Fruit fly (Drosophila melanogaster) whole organism, embryonic: ENCODE measurements around the gene Cep97.
A peak's percentile ranks its signal among the peaks of the same experiment; 100 is the strongest.

ENCODE experiments used
- Atf-2 ChIP-seq: fragments of 200-800 bp; sonication (Bioruptor generic); optimal IDR thresholded peaks from 2 replicates; lab custom pipeline; 2016; ENCODE audit warnings: missing biosample characterization, missing genetic modification characterization
- Atf3 ChIP-seq: fragments of 200-800 bp; sonication (Bioruptor generic); optimal IDR thresholded peaks from 3 replicates; lab custom pipeline; 2016; ENCODE audit warnings: missing biosample characterization, missing genetic modification characterization
- CG10147 ChIP-seq: fragments of 200-800 bp; sonication (Bioruptor generic); optimal IDR thresholded peaks from 2 replicates; lab custom pipeline; 2019; ENCODE audit warnings: missing biosample characterization, mild to moderate bottlenecking, missing genetic modification characterization, moderate library complexity
- CG11696 ChIP-seq: fragments of 200-800 bp; sonication (Bioruptor generic); IDR thresholded peaks from 2 replicates; pipeline ENCODE4 v1.3.6; 2022; ENCODE audit warnings: missing biosample characterization, missing genetic modification characterization
- CG14441 ChIP-seq: fragments of 200-800 bp; sonication (Bioruptor generic); IDR thresholded peaks from 2 replicates; pipeline ENCODE4 v1.3.6; 2022; ENCODE audit warnings: missing biosample characterization, missing genetic modification characterization
- CG15073 ChIP-seq: fragments of 200-800 bp; sonication (Bioruptor generic); optimal IDR thresholded peaks from 2 replicates; lab custom pipeline; 2016; ENCODE audit warnings: missing biosample characterization, missing genetic modification characterization
- CG15269 ChIP-seq: fragments of 200-800 bp; sonication (Bioruptor generic); optimal IDR thresholded peaks from 2 replicates; lab custom pipeline; 2018; ENCODE audit warnings: missing biosample characterization, mild to moderate bottlenecking, missing genetic modification characterization, moderate library complexity
- CG16815 ChIP-seq: fragments of 200-800 bp; sonication (Bioruptor generic); optimal IDR thresholded peaks from 3 replicates; lab custom pipeline; 2017; ENCODE audit warnings: missing biosample characterization, mild to moderate bottlenecking, missing genetic modification characterization
- CG18599 ChIP-seq: fragments of 200-800 bp; sonication (Bioruptor generic); optimal IDR thresholded peaks from 3 replicates; lab custom pipeline; 2017; ENCODE audit warnings: missing biosample characterization, missing genetic modification characterization, mild to moderate bottlenecking, moderate library complexity, missing genetic modification reagents
- CG2120 ChIP-seq: fragments of 200-800 bp; sonication (Bioruptor generic); optimal IDR thresholded peaks from 3 replicates; lab custom pipeline; 2016; ENCODE audit warnings: missing biosample characterization, missing genetic modification characterization
- CG2712 ChIP-seq: fragments of 200-800 bp; optimal IDR thresholded peaks from 3 replicates; lab custom pipeline; 2019; ENCODE audit warnings: missing biosample characterization, mild to moderate bottlenecking, missing genetic modification characterization, moderate library complexity
- CG3847 ChIP-seq: fragments of 200-800 bp; sonication (Bioruptor generic); IDR thresholded peaks from 2 replicates; pipeline ENCODE4 v1.3.6; 2022; ENCODE audit warnings: missing biosample characterization, missing genetic modification characterization
- CG3995 ChIP-seq: fragments of 200-800 bp; sonication (Bioruptor generic); optimal IDR thresholded peaks from 3 replicates; lab custom pipeline; 2016; ENCODE audit warnings: missing biosample characterization, missing genetic modification characterization
- CG4854 ChIP-seq: fragments of 200-800 bp; sonication (Bioruptor generic); optimal IDR thresholded peaks from 2 replicates; lab custom pipeline; 2016; ENCODE audit warnings: missing biosample characterization, missing genetic modification characterization, inconsistent platforms
- CG6765 ChIP-seq: fragments of 200-800 bp; sonication (Bioruptor generic); optimal IDR thresholded peaks from 3 replicates; lab custom pipeline; 2017; ENCODE audit warnings: missing biosample characterization, mild to moderate bottlenecking, missing genetic modification characterization
- CG8281 ChIP-seq: fragments of 200-800 bp; sonication (Bioruptor generic); optimal IDR thresholded peaks from 2 replicates; lab custom pipeline; 2018; ENCODE audit warnings: missing biosample characterization, mild to moderate bottlenecking, missing genetic modification characterization, moderate library complexity
- CG8290 ChIP-seq, 3 experiments: fragments of 200-800 bp; sonication (Bioruptor generic); optimal IDR thresholded peaks; 2 replicates each; lab custom pipeline; 2016 to 2019; ENCODE audit warnings: missing biosample characterization in 3 of 3, missing genetic modification characterization in 3 of 3, mild to moderate bottlenecking in 2 of 3, moderate library complexity in 1 of 3
- D ChIP-seq, 2 experiments: fragments of 200-800 bp in 1 of 2; fragments of >200 bp in 1 of 2; sonication (Bioruptor generic) in 1 of 2; optimal IDR thresholded peaks; 2 replicates in 1 of 2; 3 replicates in 1 of 2; lab custom pipeline; 2017; ENCODE audit warnings: mild to moderate bottlenecking in 1 of 2, missing biosample characterization in 1 of 2, missing genetic modification characterization in 1 of 2, missing genetic modification reagents in 1 of 2
- Dbx ChIP-seq: fragments of 200-800 bp; sonication (Bioruptor generic); IDR thresholded peaks from 3 replicates; pipeline ENCODE4 v1.3.6; 2022; ENCODE audit warnings: missing biosample characterization, missing genetic modification characterization
- Dek ChIP-seq: fragments of 200-800 bp; sonication (Bioruptor generic); optimal IDR thresholded peaks from 3 replicates; lab custom pipeline; 2019; ENCODE audit warnings: missing biosample characterization, mild to moderate bottlenecking, missing genetic modification characterization, moderate library complexity
- Dp ChIP-seq: fragments of 200-800 bp; sonication (Bioruptor generic); optimal IDR thresholded peaks from 2 replicates; lab custom pipeline; 2018; ENCODE audit warnings: missing biosample characterization, mild to moderate bottlenecking, missing genetic modification characterization, moderate library complexity
- E2f1 ChIP-seq: fragments of 200-800 bp; sonication (Bioruptor generic); IDR thresholded peaks from 2 replicates; pipeline ENCODE4 v1.3.6; 2022; ENCODE audit warnings: missing biosample characterization, missing genetic modification characterization
- Hmx ChIP-seq: fragments of 200-800 bp; sonication (Bioruptor generic); optimal IDR thresholded peaks from 2 replicates; lab custom pipeline; 2016; ENCODE audit warnings: missing biosample characterization, missing genetic modification characterization
- Hr51 ChIP-seq, 2 experiments: fragments of 200-800 bp; sonication (Bioruptor generic); optimal IDR thresholded peaks; 2 replicates in 1 of 2; 3 replicates in 1 of 2; lab custom pipeline; 2016 to 2018; ENCODE audit warnings: missing biosample characterization in 2 of 2, missing genetic modification characterization in 2 of 2, mild to moderate bottlenecking in 1 of 2, moderate library complexity in 1 of 2
- Lhr ChIP-seq: fragments of 200-800 bp; sonication (Bioruptor generic); optimal IDR thresholded peaks from 3 replicates; lab custom pipeline; 2017; ENCODE audit warnings: mild to moderate bottlenecking, missing biosample characterization, missing genetic modification reagents, missing genetic modification characterization
- NK7.1 ChIP-seq: fragments of 200-800 bp; sonication (Bioruptor generic); optimal IDR thresholded peaks from 3 replicates; lab custom pipeline; 2016; ENCODE audit warnings: missing biosample characterization, missing genetic modification characterization
- Nf-YA ChIP-seq: fragments of 200-800 bp; sonication (Bioruptor generic); IDR thresholded peaks from 2 replicates; pipeline ENCODE4 v1.3.6; 2022; ENCODE audit warnings: missing biosample characterization, missing genetic modification characterization
- Nf-YB ChIP-seq: fragments of 200-800 bp; sonication (Bioruptor generic); optimal IDR thresholded peaks from 3 replicates; lab custom pipeline; 2019; ENCODE audit warnings: missing biosample characterization, mild to moderate bottlenecking, missing genetic modification characterization, moderate library complexity
- Nf-YC ChIP-seq: fragments of 200-800 bp; optimal IDR thresholded peaks from 3 replicates; lab custom pipeline; 2019; ENCODE audit warnings: missing biosample characterization, mild to moderate bottlenecking, missing genetic modification characterization, moderate library complexity
- Oli ChIP-seq: fragments of 200-800 bp; sonication (Bioruptor generic); optimal IDR thresholded peaks from 2 replicates; lab custom pipeline; 2018; ENCODE audit warnings: missing biosample characterization, mild to moderate bottlenecking, missing genetic modification characterization, moderate library complexity
- Ptx1 ChIP-seq: fragments of 200-800 bp; sonication (Bioruptor generic); IDR thresholded peaks from 2 replicates; pipeline ENCODE4 v1.3.6; 2022; ENCODE audit warnings: missing biosample characterization, missing genetic modification characterization
- Sry-δ ChIP-seq: fragments of 200-800 bp; sonication (Bioruptor generic); optimal IDR thresholded peaks from 2 replicates; lab custom pipeline; 2016; ENCODE audit warnings: missing biosample characterization, missing genetic modification characterization
- Trl ChIP-seq, 3 experiments: fragments of >200 bp in 2 of 3; fragments of 200-800 bp in 1 of 3; sonication (Bioruptor generic) in 1 of 3; optimal IDR thresholded peaks; 2 replicates in 1 of 3; 3 replicates in 2 of 3; lab custom pipeline; 2016 to 2017; ENCODE audit warnings: missing biosample characterization in 1 of 3, missing genetic modification characterization in 1 of 3
- ap ChIP-seq: fragments of 200-800 bp; sonication (Bioruptor generic); IDR thresholded peaks from 2 replicates; pipeline ENCODE4 v1.3.6; 2022; ENCODE audit warnings: missing biosample characterization, missing genetic modification characterization
- ash1 ChIP-seq: fragments of 200-800 bp; sonication (Bioruptor generic); optimal IDR thresholded peaks from 2 replicates; lab custom pipeline; 2018; ENCODE audit warnings: missing biosample characterization, mild to moderate bottlenecking, missing genetic modification characterization
- bowl ChIP-seq: fragments of 200-800 bp; sonication (Bioruptor generic); IDR thresholded peaks from 2 replicates; pipeline ENCODE4 v1.3.6; 2022; ENCODE audit warnings: missing biosample characterization, missing genetic modification characterization
- dimm ChIP-seq: fragments of 200-800 bp; sonication (Bioruptor generic); IDR thresholded peaks from 2 replicates; pipeline ENCODE4 v1.3.6; 2022; ENCODE audit warnings: missing biosample characterization, missing genetic modification characterization
- disco-r ChIP-seq: fragments of 200-800 bp; sonication (Bioruptor generic); optimal IDR thresholded peaks from 2 replicates; lab custom pipeline; 2016; ENCODE audit warnings: missing biosample characterization, missing genetic modification characterization
- dysf ChIP-seq: fragments of 200-800 bp; sonication (Bioruptor generic); IDR thresholded peaks from 3 replicates; pipeline ENCODE4 v1.3.6; 2022; ENCODE audit warnings: missing biosample characterization, missing genetic modification characterization
- en ChIP-seq: fragments of 200-800 bp; sonication (Bioruptor generic); optimal IDR thresholded peaks from 2 replicates; lab custom pipeline; 2016; ENCODE audit warnings: missing biosample characterization, missing genetic modification characterization
- fd102C ChIP-seq: fragments of 200-800 bp; sonication (Bioruptor generic); optimal IDR thresholded peaks from 2 replicates; lab custom pipeline; 2018; ENCODE audit warnings: missing biosample characterization, mild to moderate bottlenecking, missing genetic modification characterization, moderate library complexity
- fru ChIP-seq: fragments of >200 bp; optimal IDR thresholded peaks from 2 replicates; lab custom pipeline; 2017
- grn ChIP-seq: fragments of 200-800 bp; sonication (Bioruptor generic); optimal IDR thresholded peaks from 3 replicates; lab custom pipeline; 2017; ENCODE audit warnings: missing biosample characterization, missing genetic modification characterization
- lab ChIP-seq: fragments of 200-800 bp; sonication (Bioruptor generic); optimal IDR thresholded peaks from 3 replicates; lab custom pipeline; 2017; ENCODE audit warnings: missing biosample characterization, missing genetic modification characterization, mild to moderate bottlenecking, moderate library complexity, missing genetic modification reagents
- nerfin-1 ChIP-seq: fragments of 200-800 bp; sonication (Bioruptor generic); optimal IDR thresholded peaks from 3 replicates; lab custom pipeline; 2019; ENCODE audit warnings: missing biosample characterization, mild to moderate bottlenecking, missing genetic modification characterization, moderate library complexity
- pfk ChIP-seq: fragments of 200-800 bp; sonication (Bioruptor generic); optimal IDR thresholded peaks from 2 replicates; lab custom pipeline; 2018; ENCODE audit warnings: missing biosample characterization, mild to moderate bottlenecking, missing genetic modification characterization, moderate library complexity
- pita ChIP-seq: fragments of 200-800 bp; sonication (Bioruptor generic); optimal IDR thresholded peaks from 2 replicates; lab custom pipeline; 2017; ENCODE audit warnings: missing biosample characterization, mild to moderate bottlenecking, missing genetic modification characterization
- pros ChIP-seq: fragments of 200-800 bp; sonication (Bioruptor generic); optimal IDR thresholded peaks from 3 replicates; lab custom pipeline; 2019; ENCODE audit warnings: missing biosample characterization, mild to moderate bottlenecking, missing genetic modification characterization, moderate library complexity
- sr ChIP-seq: fragments of 200-800 bp; sonication (Bioruptor generic); IDR thresholded peaks from 3 replicates; pipeline ENCODE4 v1.3.6; 2022; ENCODE audit warnings: missing biosample characterization, missing genetic modification characterization
- tx ChIP-seq: fragments of 200-800 bp; sonication (Bioruptor generic); optimal IDR thresholded peaks from 2 replicates; lab custom pipeline; 2016; ENCODE audit warnings: missing biosample characterization, missing genetic modification characterization
- yki ChIP-seq: fragments of >200 bp; optimal IDR thresholded peaks from 3 replicates; lab custom pipeline; 2018

The Cep97 gene

DNA sequence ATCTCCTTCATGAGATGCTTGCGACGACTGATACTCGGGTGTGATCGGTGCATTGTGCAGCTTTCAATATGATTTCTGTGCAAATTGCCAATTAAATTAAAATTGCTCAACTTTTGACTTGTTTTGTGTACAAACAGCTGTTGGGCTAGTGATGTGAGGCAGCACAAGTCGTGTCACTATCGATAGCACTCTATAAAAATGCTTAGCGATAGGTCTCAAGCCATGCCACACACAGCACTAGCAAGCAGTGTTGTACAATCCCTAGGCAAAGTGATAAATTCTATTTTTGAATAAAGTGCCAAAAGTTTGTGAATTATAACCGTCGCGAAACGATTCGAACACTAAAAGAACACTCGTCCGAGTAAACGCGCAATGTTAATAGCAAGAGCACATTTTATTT, 4.8 kb downstream of the Cep97 start, which contains the start of gene CG31957 (continued):
- peak; percentile 12 for TF ChIP-seq Dek (tag; lab: Kevin White, UChicago)
- TF ChIP-seq Hmx (GFP tag; lab: Kevin White, UChicago), result no peak
- TF ChIP-seq bowl (GFP tag; lab: Robert Waterston, UW), result no peak
- TF ChIP-seq CG2120 (GFP tag; lab: Kevin White, UChicago), result peak; percentile 87
- no peak for TF ChIP-seq yki (lab: Kevin White, UChicago)
- peak; percentile 51; the same call in 1 of the 3 replicates for TF ChIP-seq dysf (GFP tag; lab: Robert Waterston, UW)
- TF ChIP-seq nerfin-1 (tag; lab: Kevin White, UChicago), result no peak
- no peak for TF ChIP-seq lab
- peak; percentile 45 for TF ChIP-seq tx (GFP tag; lab: Kevin White, UChicago)
- TF ChIP-seq CG3995 (GFP tag; lab: Kevin White, UChicago), result peak; percentile 29
- no peak for TF ChIP-seq pros (GFP tag; lab: Kevin White, UChicago)
- TF ChIP-seq disco-r (GFP tag; lab: Kevin White, UChicago), result peak; percentile 36
- peak; percentile 59 for TF ChIP-seq Ptx1 (GFP tag; lab: Robert Waterston, UW)
- TF ChIP-seq ash1 (GFP tag; lab: Kevin White, UChicago), result no peak
- TF ChIP-seq CG15073 (GFP tag; lab: Kevin White, UChicago), result no peak
- TF ChIP-seq fd102C, result no peak
- TF ChIP-seq CG6765, result no peak
- TF ChIP-seq CG14441, result peak; percentile 34; the same call in 1 of the 2 replicates
- no peak for TF ChIP-seq ap
- no peak for TF ChIP-seq dimm
- TF ChIP-seq sr, result no peak
- peak; percentile 27 for TF ChIP-seq CG2712 (tag; lab: Kevin White, UChicago)
- TF ChIP-seq en (GFP tag; lab: Kevin White, UChicago), result peak; percentile 22
- TF ChIP-seq grn (GFP tag; lab: Kevin White, UChicago), result no peak
- TF ChIP-seq CG18599 (GFP tag; lab: Kevin White, UChicago), result no peak
- no peak for TF ChIP-seq pita (GFP tag; lab: Kevin White, UChicago)
- TF ChIP-seq CG15269 (tag; lab: Kevin White, UChicago), result no peak
- TF ChIP-seq CG10147 (GFP tag; lab: Kevin White, UChicago), result no peak
- TF ChIP-seq CG8281 (tag; lab: Kevin White, UChicago), result no peak
- TF ChIP-seq Hr51 (GFP tag; optimal IDR thresholded peaks at IDR 0.05; lab: Kevin White, UChicago), result peak in 1 of 2 experiments; percentile 83
- no peak for TF ChIP-seq E2f1 (GFP tag; lab: Robert Waterston, UW)
- TF ChIP-seq D (optimal IDR thresholded peaks at IDR 0.05; lab: Kevin White, UChicago), result no peak
- no peak for TF ChIP-seq D (GFP tag; optimal IDR thresholded peaks at IDR 0.05; lab: Kevin White, UChicago)
- TF ChIP-seq Trl (optimal IDR thresholded peaks at IDR 0.05; lab: Kevin White, UChicago), result no peak
- peak; percentile 58 for TF ChIP-seq Trl (GFP tag; optimal IDR thresholded peaks at IDR 0.05; lab: Kevin White, UChicago)
- TF ChIP-seq CG3847 (GFP tag; lab: Robert Waterston, UW), result peak; percentile 86
- no peak for TF ChIP-seq CG16815 (GFP tag; lab: Kevin White, UChicago)
- no peak for TF ChIP-seq NK7.1
- peak; percentile 27 for TF ChIP-seq CG4854 (GFP tag; lab: Kevin White, UChicago)
- peak; percentile 39 for TF ChIP-seq CG8290 (GFP tag; optimal IDR thresholded peaks at IDR 0.05; lab: Kevin White, UChicago)
- no peak for TF ChIP-seq CG8290 (tag; optimal IDR thresholded peaks at IDR 0.05; lab: Kevin White, UChicago)
- TF ChIP-seq fru (lab: Kevin White, UChicago), result no peak
- peak; percentile 33 for TF ChIP-seq Atf3 (GFP tag; lab: Kevin White, UChicago)
- no peak for TF ChIP-seq Nf-YB (GFP tag; lab: Kevin White, UChicago)
- TF ChIP-seq CG11696 (GFP tag; lab: Robert Waterston, UW), result no peak
- peak; percentile 79 for TF ChIP-seq Dbx
- TF ChIP-seq Dp, result peak; percentile 74
- TF ChIP-seq Lhr (GFP tag; lab: Kevin White, UChicago), result peak; percentile 67
- TF ChIP-seq Nf-YC (tag; lab: Kevin White, UChicago), result no peak
- TF ChIP-seq Sry-δ, result peak; percentile 97
- TF ChIP-seq pfk, result no peak
- no peak for TF ChIP-seq Nf-YA (GFP tag; lab: Robert Waterston, UW)
- TF ChIP-seq Atf-2, result no peak
- TF ChIP-seq Oli (tag; lab: Kevin White, UChicago), result no peak
